Worm (Caenorhabditis elegans): ENCODE data around the gene F59E12.17.

The F59E12.17 gene

DNA sequence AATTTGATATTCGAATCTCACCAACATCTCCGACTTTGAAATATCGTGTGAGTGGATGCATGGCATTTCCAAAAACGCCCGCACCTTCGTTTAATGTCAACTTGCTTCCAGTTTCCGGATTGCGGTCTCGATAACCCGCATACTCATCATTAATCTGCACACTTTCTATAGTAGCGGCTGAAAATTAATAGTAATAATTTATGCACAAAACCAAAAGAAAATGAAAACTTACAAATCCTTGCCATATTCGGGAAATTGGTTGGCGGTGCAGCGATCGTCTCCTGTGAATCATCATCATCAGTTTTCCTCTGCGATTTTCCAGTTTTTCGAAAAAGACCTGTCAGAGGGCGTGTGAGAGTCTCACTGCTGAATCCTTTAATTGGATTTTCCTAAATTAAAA lies 10.9 kb upstream of the F59E12.17 start:
- no peak for TF ChIP-seq ztf-11 (tag; optimal IDR thresholded peaks at IDR 0.05)
- no peak for TF ChIP-seq snpc-4 (tag; optimal IDR thresholded peaks at IDR 0.05)

DNA sequence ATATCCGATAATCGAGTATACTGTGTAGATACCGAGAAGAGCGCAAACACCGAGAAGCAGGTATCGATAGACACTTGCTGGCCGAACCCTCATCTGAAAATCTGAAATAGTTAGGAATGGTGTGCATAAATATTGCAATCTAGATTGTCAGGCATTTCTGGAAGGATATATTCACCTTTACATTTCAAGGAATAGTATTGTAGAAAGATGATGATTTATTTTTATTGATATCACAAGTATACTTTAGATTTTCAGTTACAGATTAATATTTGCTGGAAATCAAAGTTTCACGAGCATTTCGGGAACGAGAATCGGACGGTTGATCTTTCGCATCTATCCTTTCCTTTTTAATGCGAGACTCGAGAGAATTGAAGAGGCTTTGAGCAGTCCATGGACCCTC lies 10.4 kb upstream of the F59E12.17 start, which contains the start of gene fut-3:
Gene fut-3 (minus strand): TSS at position 101 of the 400 bp plus-strand sequence.
- no peak for TF ChIP-seq dmd-4 (tag; optimal IDR thresholded peaks at IDR 0.05)
- TF ChIP-seq mbf-1 (tag; optimal IDR thresholded peaks at IDR 0.05), result no peak
- TF ChIP-seq snpc-4 (tag; optimal IDR thresholded peaks at IDR 0.05), result no peak
- TF ChIP-seq nhr-10 (tag; optimal IDR thresholded peaks at IDR 0.05), result no peak
- no peak for TF ChIP-seq F13H6.1 (tag; optimal IDR thresholded peaks at IDR 0.05)
- TF ChIP-seq lin-11 (tag; optimal IDR thresholded peaks at IDR 0.05), result no peak
- TF ChIP-seq elt-3 (tag; optimal IDR thresholded peaks at IDR 0.05), result no peak
- no peak for TF ChIP-seq ZK546.5 (tag; optimal IDR thresholded peaks at IDR 0.05)
- TF ChIP-seq nhr-23 (tag; optimal IDR thresholded peaks at IDR 0.05), result no peak
- no peak for TF ChIP-seq nhr-129 (tag; optimal IDR thresholded peaks at IDR 0.05)
- no peak for TF ChIP-seq nhr-6 (tag; optimal IDR thresholded peaks at IDR 0.05)
- no peak for TF ChIP-seq unc-62 (GFP tag; optimal IDR thresholded peaks at IDR 0.05)

DNA sequence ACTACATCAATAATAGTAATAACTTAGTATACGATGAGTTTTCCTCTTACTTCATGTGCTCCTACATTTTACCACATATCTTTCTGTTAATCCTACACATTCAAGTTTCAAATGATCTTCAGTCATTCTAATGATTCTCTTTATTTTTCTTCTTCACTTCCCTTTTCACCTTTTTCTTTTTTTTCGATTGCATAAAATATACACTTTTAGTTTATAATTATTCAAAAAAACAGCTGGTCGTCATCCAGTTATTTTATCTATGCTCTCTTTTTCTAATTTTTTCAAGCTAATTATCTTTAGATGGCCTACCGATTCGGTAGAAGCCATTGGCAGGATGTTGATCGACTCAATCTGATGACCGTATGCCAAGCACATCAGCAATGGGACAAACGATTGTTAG lies 4.9 kb upstream of the F59E12.17 start, which contains the start of gene F59E12.1:
Gene F59E12.1 (plus strand): TSS at position 301 of the 400 bp plus-strand sequence.
- TF ChIP-seq ztf-4 (tag; optimal IDR thresholded peaks at IDR 0.05) (no peak), elt-1 (tag; optimal IDR thresholded peaks at IDR 0.05) (no peak), mbf-1 (tag; optimal IDR thresholded peaks at IDR 0.05) (no peak), unc-62 (GFP tag; optimal IDR thresholded peaks at IDR 0.05) (no peak), nhr-23 (tag; optimal IDR thresholded peaks at IDR 0.05) (no peak), blmp-1 (tag; optimal IDR thresholded peaks at IDR 0.05; ENCODE audit: insufficient read depth) (no peak), ama-1 (optimal IDR thresholded peaks at IDR 0.05) (no peak)

DNA sequence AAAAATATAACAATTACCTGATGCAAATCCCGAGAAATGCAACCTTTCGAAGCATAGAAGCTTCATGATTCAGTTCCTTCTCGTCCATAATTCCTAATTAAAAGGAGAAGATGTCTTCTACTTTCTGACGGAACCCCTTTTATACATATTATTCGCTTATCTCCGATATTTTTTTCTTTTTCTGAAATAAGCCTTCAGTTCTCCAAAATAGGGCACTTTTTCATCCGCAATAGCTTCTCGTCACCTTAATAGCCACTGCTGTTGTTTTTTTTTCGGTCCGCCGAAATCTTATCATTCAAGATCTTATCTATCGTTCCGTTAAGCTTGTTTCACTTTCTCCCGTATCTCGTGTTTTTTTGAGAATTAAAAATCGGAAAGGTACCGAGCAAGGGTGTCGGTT lies 3.1 kb upstream of the F59E12.17 start, which contains the start of gene bli-2:
Gene bli-2 (minus strand): TSS at position 101 of the 400 bp plus-strand sequence.
- no peak for TF ChIP-seq zag-1 (tag; optimal IDR thresholded peaks at IDR 0.05)
- TF ChIP-seq nhr-129 (tag; optimal IDR thresholded peaks at IDR 0.05), result no peak
- no peak for TF ChIP-seq egl-27 (tag; optimal IDR thresholded peaks at IDR 0.05)
- no peak for TF ChIP-seq unc-55 (GFP tag; optimal IDR thresholded peaks at IDR 0.05)
- no peak for TF ChIP-seq nhr-10 (tag; optimal IDR thresholded peaks at IDR 0.05)
- TF ChIP-seq F13H6.1 (tag; optimal IDR thresholded peaks at IDR 0.05), result no peak
- TF ChIP-seq ceh-16 (tag; optimal IDR thresholded peaks at IDR 0.05), result no peak
- no peak for TF ChIP-seq nhr-25 (tag; optimal IDR thresholded peaks at IDR 0.05)
- no peak for TF ChIP-seq nhr-6 (tag; optimal IDR thresholded peaks at IDR 0.05)
- TF ChIP-seq dmd-4 (tag; optimal IDR thresholded peaks at IDR 0.05), result no peak
- TF ChIP-seq lsy-2 (tag; optimal IDR thresholded peaks at IDR 0.05), result no peak

DNA sequence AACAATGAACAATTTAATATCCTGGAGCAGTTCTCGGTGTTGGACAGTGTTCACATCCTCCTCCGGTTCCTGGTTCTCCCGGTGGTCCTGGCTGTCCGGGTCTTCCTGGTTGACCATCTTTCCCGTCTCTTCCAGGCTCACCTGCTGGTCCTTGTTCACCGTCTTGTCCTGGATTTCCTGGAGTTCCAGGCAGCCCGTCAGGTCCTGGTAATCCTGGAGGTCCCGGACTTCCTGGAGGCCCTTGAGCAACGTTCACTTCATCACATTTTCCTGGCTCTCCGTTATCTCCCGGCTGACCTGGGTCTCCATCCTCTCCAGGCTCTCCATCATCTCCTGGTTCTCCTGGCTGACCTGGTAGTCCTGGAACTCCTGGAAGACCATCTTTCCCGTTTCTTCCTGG lies 2.2 kb upstream of the F59E12.17 start:
- no peak for TF ChIP-seq nhr-237 (tag; optimal IDR thresholded peaks at IDR 0.05)
- TF ChIP-seq unc-39 (tag; optimal IDR thresholded peaks at IDR 0.05), result no peak
- no peak for TF ChIP-seq lsy-2 (tag; optimal IDR thresholded peaks at IDR 0.05)
- no peak for TF ChIP-seq nhr-77 (tag; optimal IDR thresholded peaks at IDR 0.05)
- TF ChIP-seq nhr-11 (tag; optimal IDR thresholded peaks at IDR 0.05), result no peak
- no peak for TF ChIP-seq lin-13 (GFP tag; optimal IDR thresholded peaks at IDR 0.05)
- no peak for TF ChIP-seq ztf-1 (GFP tag; conservative IDR thresholded peaks at IDR 0.05)
- TF ChIP-seq ama-1 (optimal IDR thresholded peaks at IDR 0.05), result no peak

DNA sequence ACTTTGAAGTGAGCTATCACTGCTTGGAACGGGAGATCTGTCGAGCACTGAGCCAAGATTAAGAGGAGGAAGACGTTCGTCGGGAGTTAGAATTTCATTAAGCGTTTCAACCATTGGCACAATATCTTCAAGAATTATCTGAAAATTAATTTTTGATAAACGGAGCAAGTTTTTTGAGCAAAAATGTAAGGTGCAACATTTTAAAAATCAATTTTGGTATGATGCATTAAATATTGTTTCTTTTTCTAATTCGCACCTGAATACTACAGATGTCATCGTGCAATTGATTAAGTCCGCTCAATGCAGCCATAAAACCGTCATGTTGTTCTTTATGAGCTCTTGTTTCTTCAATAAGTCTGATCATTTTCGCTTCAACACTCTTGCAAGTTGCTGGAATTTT lies 998 bp downstream of the F59E12.17 start, which contains the start of gene ddl-1:
Gene ddl-1 (minus strand): TSS at position 101 of the 400 bp plus-strand sequence.
- TF ChIP-seq ceh-16 (tag; optimal IDR thresholded peaks at IDR 0.05) (no peak), elt-3 (tag; optimal IDR thresholded peaks at IDR 0.05) (no peak), egl-27 (tag; optimal IDR thresholded peaks at IDR 0.05) (no peak), unc-62 (GFP tag; optimal IDR thresholded peaks at IDR 0.05) (no peak), ama-1 (optimal IDR thresholded peaks at IDR 0.05) (no peak), nhr-10 (tag; optimal IDR thresholded peaks at IDR 0.05) (no peak), peb-1 (tag; optimal IDR thresholded peaks at IDR 0.05) (no peak)

DNA sequence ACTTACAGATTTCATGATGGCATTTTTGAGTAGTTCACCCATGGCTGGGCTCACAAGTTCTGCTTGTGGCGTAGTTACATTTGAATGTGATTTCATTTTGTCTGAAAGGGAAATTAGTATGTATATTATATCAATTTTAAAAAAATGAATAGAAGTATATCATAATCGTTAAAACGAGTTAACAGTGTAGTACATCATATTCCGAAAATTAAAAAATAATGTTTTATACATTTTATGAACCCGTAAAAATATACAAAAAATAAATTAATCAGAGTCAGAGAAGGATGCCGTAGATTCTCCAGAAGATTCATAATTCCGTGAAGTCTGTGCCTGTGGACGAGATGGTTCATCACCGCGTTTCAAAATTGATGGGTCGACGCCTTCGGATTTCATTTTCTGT lies 2.3 kb downstream of the F59E12.17 start, which contains the start of gene F59E12.9:
Gene F59E12.9 (minus strand): TSS at position 101 of the 400 bp plus-strand sequence.
- no peak for TF ChIP-seq egl-27 (tag; optimal IDR thresholded peaks at IDR 0.05)
- TF ChIP-seq mdl-1 (tag; optimal IDR thresholded peaks at IDR 0.05), result no peak
- TF ChIP-seq ztf-1 (GFP tag; conservative IDR thresholded peaks at IDR 0.05), result no peak
- no peak for TF ChIP-seq unc-62 (GFP tag; optimal IDR thresholded peaks at IDR 0.05)
- TF ChIP-seq nhr-23 (tag; optimal IDR thresholded peaks at IDR 0.05), result no peak
- TF ChIP-seq gmeb-1 (tag; optimal IDR thresholded peaks at IDR 0.05), result no peak
- TF ChIP-seq lin-13 (GFP tag; optimal IDR thresholded peaks at IDR 0.05), result no peak
- no peak for TF ChIP-seq blmp-1 (tag; optimal IDR thresholded peaks at IDR 0.05; ENCODE audit: insufficient read depth)
- no peak for TF ChIP-seq nhr-10 (tag; optimal IDR thresholded peaks at IDR 0.05)
- no peak for TF ChIP-seq elt-1 (tag; optimal IDR thresholded peaks at IDR 0.05)
- no peak for TF ChIP-seq sma-9 (GFP tag; optimal IDR thresholded peaks at IDR 0.05)
- TF ChIP-seq sma-9 (tag; optimal IDR thresholded peaks at IDR 0.05), result no peak
- TF ChIP-seq lin-11 (tag; optimal IDR thresholded peaks at IDR 0.05), result no peak
- no peak for TF ChIP-seq sem-4 (tag; optimal IDR thresholded peaks at IDR 0.05)
- no peak for TF ChIP-seq R02D3.7 (tag; optimal IDR thresholded peaks at IDR 0.05)
- no peak for TF ChIP-seq alr-1 (tag; optimal IDR thresholded peaks at IDR 0.05)
- TF ChIP-seq mbf-1 (tag; optimal IDR thresholded peaks at IDR 0.05), result no peak
- no peak for TF ChIP-seq fos-1 (tag; optimal IDR thresholded peaks at IDR 0.05)
- no peak for TF ChIP-seq ceh-16 (tag; optimal IDR thresholded peaks at IDR 0.05)
- no peak for TF ChIP-seq C34F6.9 (tag; optimal IDR thresholded peaks at IDR 0.05)

All from whole organism, L2 larva.